Worm (Caenorhabditis elegans): Measurements from ENCODE around the gene C05D12.2.

Gene C05D12.2

DNA sequence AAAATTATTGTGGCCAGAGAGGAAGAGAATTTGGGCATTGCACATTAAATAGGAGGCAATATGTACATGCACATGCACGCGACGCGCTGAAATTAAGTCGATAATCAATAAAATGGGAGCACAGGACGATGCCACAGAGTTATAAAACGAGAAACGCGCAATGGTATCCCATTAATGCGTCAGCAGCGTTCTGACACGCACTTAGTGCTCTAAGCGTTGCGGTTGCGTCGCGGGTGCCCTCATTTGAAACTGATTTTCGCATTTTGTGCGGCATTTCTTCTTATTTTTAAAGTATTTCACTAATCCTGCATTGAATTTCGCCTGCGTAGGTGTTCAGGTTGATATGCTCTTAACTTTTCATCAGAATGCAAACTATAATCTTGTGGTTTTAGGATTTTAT, 34.9 kb downstream of the C05D12.2 start, which contains the start of gene rsp-1:
TSS of gene rsp-1 (plus strand) at position 338 of the 400 bp plus-strand sequence.
- TF ChIP-seq lsy-2 (tag; optimal IDR thresholded peaks at IDR 0.05) (peak; percentile 80), lin-32 (GFP tag; optimal IDR thresholded peaks at IDR 0.05) (peak; percentile 20), pha-4 (tag; optimal IDR thresholded peaks at IDR 0.05) (peak; percentile 96), tbx-8 (GFP tag; optimal IDR thresholded peaks at IDR 0.05) (peak; percentile 15), nhr-28 (tag; optimal IDR thresholded peaks at IDR 0.05) (no peak), unc-62 (GFP tag; optimal IDR thresholded peaks at IDR 0.05) (peak; percentile 43), lin-13 (tag; optimal IDR thresholded peaks at IDR 0.05) (peak; percentile 93), nhr-76 (tag; optimal IDR thresholded peaks at IDR 0.05) (no peak), blmp-1 (tag; optimal IDR thresholded peaks at IDR 0.05) (no peak), flh-1 (GFP tag; optimal IDR thresholded peaks at IDR 0.05) (no peak), sem-2 (GFP tag; optimal IDR thresholded peaks at IDR 0.05) (no peak), unc-39 (tag; optimal IDR thresholded peaks at IDR 0.05) (no peak), ceh-43 (GFP tag; optimal IDR thresholded peaks at IDR 0.05) (peak; percentile 53), bed-3 (GFP tag; optimal IDR thresholded peaks at IDR 0.05) (no peak), elt-3 (tag; optimal IDR thresholded peaks at IDR 0.05) (peak; percentile 40), snpc-4 (tag; optimal IDR thresholded peaks at IDR 0.05) (no peak), cnd-1 (tag; optimal IDR thresholded peaks at IDR 0.05) (peak; percentile 66), nhr-2 (tag; optimal IDR thresholded peaks at IDR 0.05) (no peak), elt-1 (tag; optimal IDR thresholded peaks at IDR 0.05; ENCODE audit: borderline replicate concordance, insufficient read depth) (no peak), drap-1 (GFP tag; optimal IDR thresholded peaks at IDR 0.05) (peak; percentile 39), unc-120 (tag; optimal IDR thresholded peaks at IDR 0.05; ENCODE audit: poor library complexity, severe bottlenecking) (peak; percentile 31), ceh-39 (tag; optimal IDR thresholded peaks at IDR 0.05) (peak; percentile 79), mls-2 (tag; optimal IDR thresholded peaks at IDR 0.05) (peak; percentile 81), ham-2 (GFP tag; optimal IDR thresholded peaks at IDR 0.05) (no peak), M03D4.4 (tag; optimal IDR thresholded peaks at IDR 0.05) (peak; percentile 37), ztf-11 (tag; optimal IDR thresholded peaks at IDR 0.05) (peak; percentile 75), ceh-83 (GFP tag; optimal IDR thresholded peaks at IDR 0.05) (no peak), hlh-1 (tag; optimal IDR thresholded peaks at IDR 0.05) (peak; percentile 44), sptf-1 (tag; optimal IDR thresholded peaks at IDR 0.05) (peak; percentile 90), mab-5 (tag; optimal IDR thresholded peaks at IDR 0.05) (no peak), nhr-12 (tag; optimal IDR thresholded peaks at IDR 0.05) (no peak), mep-1 (tag; optimal IDR thresholded peaks at IDR 0.05) (peak; percentile 86), ces-1 (GFP tag; optimal IDR thresholded peaks at IDR 0.05) (peak; percentile 67), zip-8 (tag; optimal IDR thresholded peaks at IDR 0.05) (no peak), nhr-237 (tag; optimal IDR thresholded peaks at IDR 0.05) (peak; percentile 72)

DNA sequence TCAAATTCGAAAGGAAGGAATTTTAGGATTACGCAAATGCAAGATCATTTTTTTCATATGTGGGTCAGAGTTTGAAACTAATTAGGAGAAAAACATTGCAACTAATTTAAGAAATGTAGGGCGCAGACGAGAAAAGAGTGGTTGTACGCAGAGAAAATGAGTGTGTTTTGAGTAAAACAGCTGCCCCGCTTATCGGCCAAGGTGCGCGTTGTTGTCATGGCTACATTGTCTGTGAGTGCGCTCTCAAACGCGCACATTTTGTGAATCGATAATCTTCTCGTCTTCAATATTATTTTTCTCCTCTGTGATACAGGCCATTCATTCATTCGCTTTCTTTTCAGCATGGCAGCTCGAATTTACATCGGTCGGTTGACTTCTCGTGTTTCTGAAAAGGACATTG, 35.5 kb downstream of the C05D12.2 start:
- TF ChIP-seq ceh-83 (GFP tag; optimal IDR thresholded peaks at IDR 0.05) (no peak), unc-62 (GFP tag; optimal IDR thresholded peaks at IDR 0.05) (no peak), nhr-237 (tag; optimal IDR thresholded peaks at IDR 0.05) (no peak), pha-4 (tag; optimal IDR thresholded peaks at IDR 0.05) (no peak), ceh-39 (tag; optimal IDR thresholded peaks at IDR 0.05) (peak; percentile 9), lin-13 (tag; optimal IDR thresholded peaks at IDR 0.05) (no peak), ham-2 (GFP tag; optimal IDR thresholded peaks at IDR 0.05) (no peak), elt-1 (tag; optimal IDR thresholded peaks at IDR 0.05; ENCODE audit: borderline replicate concordance, insufficient read depth) (no peak), mls-2 (tag; optimal IDR thresholded peaks at IDR 0.05) (no peak), hlh-1 (tag; optimal IDR thresholded peaks at IDR 0.05) (peak; percentile 24), M03D4.4 (tag; optimal IDR thresholded peaks at IDR 0.05) (no peak), drap-1 (GFP tag; optimal IDR thresholded peaks at IDR 0.05) (no peak), sem-2 (GFP tag; optimal IDR thresholded peaks at IDR 0.05) (no peak)

ce11 chrII:11455140-11455539, 37.0 kb downstream of the C05D12.2 start:
- no peak for TF ChIP-seq ceh-39 (tag; optimal IDR thresholded peaks at IDR 0.05)
- no peak for TF ChIP-seq nhr-28 (tag; optimal IDR thresholded peaks at IDR 0.05)
- no peak for TF ChIP-seq tbx-8 (GFP tag; optimal IDR thresholded peaks at IDR 0.05)
- no peak for TF ChIP-seq hlh-1 (tag; optimal IDR thresholded peaks at IDR 0.05)
- no peak for TF ChIP-seq ceh-43 (GFP tag; optimal IDR thresholded peaks at IDR 0.05)
- TF ChIP-seq bed-3 (GFP tag; optimal IDR thresholded peaks at IDR 0.05): no peak
- TF ChIP-seq lin-32 (GFP tag; optimal IDR thresholded peaks at IDR 0.05): no peak
- no peak for TF ChIP-seq elt-3 (tag; optimal IDR thresholded peaks at IDR 0.05)
- TF ChIP-seq lin-13 (tag; optimal IDR thresholded peaks at IDR 0.05): no peak
- TF ChIP-seq nhr-237 (tag; optimal IDR thresholded peaks at IDR 0.05): no peak

Data from whole organism, mixed stage, embryonic.